Fruit fly (Drosophila melanogaster) whole organism, prepupa: Measurements from ENCODE around the gene pps.

Experiments
- Blimp-1 ChIP-seq: fragments of 200-800 bp; sonication (Bioruptor generic); optimal IDR thresholded peaks from 3 replicates; lab custom pipeline; 2017; ENCODE audit warnings: missing biosample characterization, missing genetic modification characterization, mild to moderate bottlenecking, moderate library complexity, missing genetic modification reagents
- CG10631 ChIP-seq: fragments of 200-800 bp; sonication (Bioruptor generic); optimal IDR thresholded peaks from 2 replicates; lab custom pipeline; 2016; ENCODE audit warnings: missing biosample characterization, missing genetic modification characterization
- CG10669 ChIP-seq: fragments of 200-800 bp; sonication (Bioruptor generic); optimal IDR thresholded peaks from 3 replicates; lab custom pipeline; 2018; ENCODE audit warnings: missing biosample characterization, mild to moderate bottlenecking, missing genetic modification characterization, moderate library complexity
- CG11762 ChIP-seq: fragments of 200-800 bp; sonication (Bioruptor generic); optimal IDR thresholded peaks from 3 replicates; lab custom pipeline; 2016; ENCODE audit warnings: missing biosample characterization, missing genetic modification characterization; ENCODE audit not compliant: insufficient read depth
- CG11902 ChIP-seq: fragments of 200-800 bp; sonication (Bioruptor generic); optimal IDR thresholded peaks from 3 replicates; lab custom pipeline; 2016; ENCODE audit warnings: missing biosample characterization, missing genetic modification characterization
- CG15336 ChIP-seq: fragments of 200-800 bp; sonication (Bioruptor generic); IDR thresholded peaks from 2 replicates; pipeline ENCODE4 v1.3.6; 2022; ENCODE audit warnings: missing biosample characterization, missing genetic modification characterization
- CG1621 ChIP-seq: fragments of 200-800 bp; sonication (Bioruptor generic); optimal IDR thresholded peaks from 3 replicates; lab custom pipeline; 2018; ENCODE audit warnings: missing biosample characterization, mild to moderate bottlenecking, missing genetic modification characterization
- CG16779 ChIP-seq: fragments of 200-800 bp; sonication (Bioruptor generic); optimal IDR thresholded peaks from 3 replicates; lab custom pipeline; 2017; ENCODE audit warnings: missing biosample characterization, mild to moderate bottlenecking, missing genetic modification characterization
- CG3032 ChIP-seq: fragments of 200-800 bp; optimal IDR thresholded peaks from 2 replicates; lab custom pipeline; 2019; ENCODE audit warnings: missing biosample characterization, mild to moderate bottlenecking, missing genetic modification characterization, moderate library complexity
- CG31627 ChIP-seq: fragments of 200-800 bp; sonication (Bioruptor generic); optimal IDR thresholded peaks from 3 replicates; lab custom pipeline; 2016; ENCODE audit warnings: missing biosample characterization, missing genetic modification characterization
- CG32006 ChIP-seq: fragments of 200-800 bp; sonication (Bioruptor generic); optimal IDR thresholded peaks from 3 replicates; lab custom pipeline; 2017; ENCODE audit warnings: missing biosample characterization, mild to moderate bottlenecking, missing genetic modification characterization
- CG34406 ChIP-seq: fragments of 200-800 bp; sonication (Bioruptor generic); optimal IDR thresholded peaks from 3 replicates; lab custom pipeline; 2016; ENCODE audit warnings: missing biosample characterization, missing genetic modification characterization
- CG3919 ChIP-seq: fragments of 200-800 bp; sonication (Bioruptor generic); optimal IDR thresholded peaks from 3 replicates; lab custom pipeline; 2016; ENCODE audit warnings: missing biosample characterization, missing genetic modification characterization
- CG6163 ChIP-seq: fragments of 200-800 bp; sonication (Bioruptor generic); IDR thresholded peaks from 3 replicates; pipeline ENCODE4 v1.3.6; 2022; ENCODE audit warnings: missing biosample characterization, missing genetic modification characterization
- CG6792 ChIP-seq: fragments of 200-800 bp; sonication (Bioruptor generic); optimal IDR thresholded peaks from 3 replicates; lab custom pipeline; 2016; ENCODE audit warnings: missing biosample characterization, missing genetic modification characterization
- CG6808 ChIP-seq: fragments of 200-800 bp; sonication (Bioruptor generic); optimal IDR thresholded peaks from 3 replicates; lab custom pipeline; 2017; ENCODE audit warnings: missing biosample characterization, missing genetic modification characterization, mild to moderate bottlenecking, moderate library complexity, missing genetic modification reagents
- CG6854 ChIP-seq: fragments of 200-800 bp; sonication (Bioruptor generic); optimal IDR thresholded peaks from 2 replicates; lab custom pipeline; 2017; ENCODE audit warnings: missing biosample characterization, mild to moderate bottlenecking, missing genetic modification characterization
- CG7368 ChIP-seq: fragments of 200-800 bp; sonication (Bioruptor generic); optimal IDR thresholded peaks from 3 replicates; lab custom pipeline; 2016; ENCODE audit warnings: missing biosample characterization, missing genetic modification characterization
- CG8319 ChIP-seq: fragments of 200-800 bp; sonication (Bioruptor generic); optimal IDR thresholded peaks from 3 replicates; lab custom pipeline; 2016; ENCODE audit warnings: missing biosample characterization, missing genetic modification characterization
- CG8632 ChIP-seq: fragments of 200-800 bp; sonication (Bioruptor generic); optimal IDR thresholded peaks from 3 replicates; lab custom pipeline; 2016; ENCODE audit warnings: missing biosample characterization, missing genetic modification characterization
- Eip75B ChIP-seq: fragments of 200-800 bp; sonication (Bioruptor generic); optimal IDR thresholded peaks from 3 replicates; lab custom pipeline; 2016; ENCODE audit warnings: missing biosample characterization, missing genetic modification characterization
- Eip78C ChIP-seq: fragments of 200-800 bp; sonication (Bioruptor generic); peaks from one replicate; lab custom pipeline; 2016; ENCODE audit warnings: missing biosample characterization, missing genetic modification characterization
- Ets96B ChIP-seq: fragments of 200-800 bp; optimal IDR thresholded peaks from 2 replicates; lab custom pipeline; 2019; ENCODE audit warnings: missing biosample characterization, mild to moderate bottlenecking, missing genetic modification characterization, moderate library complexity
- Gug ChIP-seq: fragments of 200-800 bp; sonication (Bioruptor generic); IDR thresholded peaks from 2 replicates; pipeline ENCODE4 v1.3.6; 2022; ENCODE audit warnings: missing biosample characterization, missing genetic modification characterization
- Hr38 ChIP-seq: sonication (Bioruptor generic); optimal IDR thresholded peaks from 2 replicates; lab custom pipeline; 2016; ENCODE audit warnings: missing biosample characterization, missing genetic modification characterization
- Hr39 ChIP-seq: fragments of 200-800 bp; sonication (Bioruptor generic); optimal IDR thresholded peaks from 2 replicates; lab custom pipeline; 2016; ENCODE audit warnings: missing biosample characterization, missing genetic modification characterization
- Lpt ChIP-seq: fragments of 200-800 bp; sonication (Bioruptor generic); optimal IDR thresholded peaks from 3 replicates; lab custom pipeline; 2016; ENCODE audit warnings: missing biosample characterization, missing genetic modification characterization
- Met ChIP-seq: fragments of 200-800 bp; sonication (Bioruptor generic); optimal IDR thresholded peaks from 3 replicates; lab custom pipeline; 2016; ENCODE audit warnings: missing biosample characterization, missing genetic modification characterization
- OdsH ChIP-seq: fragments of 200-800 bp; sonication (Bioruptor generic); optimal IDR thresholded peaks from 3 replicates; lab custom pipeline; 2016; ENCODE audit warnings: missing biosample characterization, missing genetic modification characterization
- Sox102F ChIP-seq: fragments of 200-800 bp; sonication (Bioruptor generic); optimal IDR thresholded peaks from 2 replicates; lab custom pipeline; 2016; ENCODE audit warnings: missing biosample characterization, mild to moderate bottlenecking, missing genetic modification characterization
- Sox14 ChIP-seq: fragments of 200-800 bp; sonication (Bioruptor generic); optimal IDR thresholded peaks from 3 replicates; lab custom pipeline; 2016; ENCODE audit warnings: missing biosample characterization, missing genetic modification characterization
- Sox15 ChIP-seq: fragments of 200-800 bp; sonication (Bioruptor generic); optimal IDR thresholded peaks from 3 replicates; lab custom pipeline; 2016; ENCODE audit warnings: missing biosample characterization, missing genetic modification characterization
- achi ChIP-seq: fragments of 200-800 bp; sonication (Bioruptor generic); optimal IDR thresholded peaks from 3 replicates; lab custom pipeline; 2016; ENCODE audit warnings: missing biosample characterization, missing genetic modification characterization
- cyc ChIP-seq: fragments of 200-800 bp; sonication (Bioruptor generic); optimal IDR thresholded peaks from 3 replicates; lab custom pipeline; 2016; ENCODE audit warnings: missing biosample characterization, missing genetic modification characterization
- dac ChIP-seq: fragments of 200-800 bp; sonication (Bioruptor generic); optimal IDR thresholded peaks from 2 replicates; lab custom pipeline; 2017; ENCODE audit warnings: missing biosample characterization, mild to moderate bottlenecking, missing genetic modification characterization
- dsx ChIP-seq: fragments of 200-800 bp; optimal IDR thresholded peaks from 3 replicates; lab custom pipeline; 2019; ENCODE audit warnings: missing biosample characterization, mild to moderate bottlenecking, missing genetic modification characterization, moderate library complexity; ENCODE audit not compliant: poor library complexity, severe bottlenecking
- eg ChIP-seq: fragments of 200-800 bp; sonication (Bioruptor generic); IDR thresholded peaks from 3 replicates; pipeline ENCODE4 v1.3.6; 2022; ENCODE audit warnings: missing biosample characterization, missing genetic modification characterization
- esn ChIP-seq: fragments of 200-800 bp; sonication (Bioruptor generic); optimal IDR thresholded peaks from 2 replicates; lab custom pipeline; 2016; ENCODE audit warnings: missing biosample characterization, mild to moderate bottlenecking, missing genetic modification characterization, moderate library complexity
- lz ChIP-seq: fragments of 200-800 bp; sonication (Bioruptor generic); optimal IDR thresholded peaks from 3 replicates; lab custom pipeline; 2016; ENCODE audit warnings: missing biosample characterization, missing genetic modification characterization
- salr ChIP-seq, 2 experiments: fragments of 200-800 bp; sonication (Bioruptor generic); optimal IDR thresholded peaks; 3 replicates each; lab custom pipeline; 2016 to 2018; ENCODE audit warnings: missing biosample characterization in 2 of 2, missing genetic modification characterization in 2 of 2, mild to moderate bottlenecking in 1 of 2
- ss ChIP-seq, 2 experiments: fragments of 200-800 bp; sonication (Bioruptor generic); optimal IDR thresholded peaks; 2 replicates in 1 of 2; 3 replicates in 1 of 2; lab custom pipeline; 2017 to 2018; ENCODE audit warnings: mild to moderate bottlenecking in 2 of 2, missing biosample characterization in 2 of 2, missing genetic modification characterization in 2 of 2, moderate library complexity in 1 of 2
- svp ChIP-seq: fragments of 200-800 bp; sonication (Bioruptor generic); peaks from one replicate; lab custom pipeline; 2016; ENCODE audit warnings: missing biosample characterization, missing genetic modification characterization
- topi ChIP-seq: fragments of 200-800 bp; sonication (Bioruptor generic); optimal IDR thresholded peaks from 3 replicates; lab custom pipeline; 2016; ENCODE audit warnings: missing biosample characterization, missing genetic modification characterization
- vri ChIP-seq: fragments of 200-800 bp; sonication (Bioruptor generic); optimal IDR thresholded peaks from 3 replicates; lab custom pipeline; 2016; ENCODE audit warnings: missing biosample characterization, mild to moderate bottlenecking, missing genetic modification characterization

Gene pps

DNA sequence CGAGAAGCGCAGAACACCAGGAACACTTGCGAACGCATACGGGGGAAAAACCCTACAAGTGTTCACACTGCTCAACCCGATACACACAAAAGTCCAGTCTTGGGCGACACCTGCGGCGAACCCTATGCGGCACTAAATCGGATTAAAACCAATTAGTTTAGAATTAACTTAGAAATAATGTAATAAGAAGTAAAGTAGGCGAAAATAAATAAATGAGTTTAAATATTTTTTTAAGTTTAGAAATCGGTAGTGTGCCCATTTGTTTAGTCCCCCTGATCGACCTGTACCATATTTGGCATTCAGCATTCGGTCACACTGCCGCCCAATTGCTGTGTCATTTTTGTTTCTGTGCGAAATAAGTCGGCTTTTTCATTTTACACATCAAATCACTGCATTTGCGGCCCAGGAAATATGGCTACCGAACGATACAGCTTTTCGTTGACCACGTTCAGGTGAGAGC lies 17.4 kb downstream of the pps start, which contains the start of gene Prosalpha2 (continued):
- no peak for TF ChIP-seq dac (GFP tag; lab: Kevin White, UChicago)
- no peak for TF ChIP-seq CG6854 (GFP tag; lab: Kevin White, UChicago)
- no peak for TF ChIP-seq CG7368
- no peak for TF ChIP-seq Eip75B (GFP tag; lab: Kevin White, UChicago)
- TF ChIP-seq CG31627 = peak; percentile 19
- TF ChIP-seq cyc (GFP tag; lab: Kevin White, UChicago) = peak; percentile 23
- TF ChIP-seq CG8632 (GFP tag; lab: Kevin White, UChicago) = no peak
- no peak for TF ChIP-seq achi (GFP tag; lab: Kevin White, UChicago)
- no peak for TF ChIP-seq Hr39 (GFP tag; lab: Kevin White, UChicago)
- TF ChIP-seq lz (GFP tag; lab: Kevin White, UChicago) = peak; percentile 22
- no peak for TF ChIP-seq svp (GFP tag; lab: Kevin White, UChicago)
- TF ChIP-seq Ets96B = peak; percentile 33
- TF ChIP-seq CG11762 (GFP tag; lab: Kevin White, UChicago) = no peak
- TF ChIP-seq salr (GFP tag; optimal IDR thresholded peaks at IDR 0.05; lab: Kevin White, UChicago) = no peak
- no peak for TF ChIP-seq CG32006
- peak; percentile 18 for TF ChIP-seq dsx (GFP tag; lab: Kevin White, UChicago)
- no peak for TF ChIP-seq CG6808 (GFP tag; lab: Kevin White, UChicago)
- TF ChIP-seq CG10631 = no peak
- no peak for TF ChIP-seq Sox15
- TF ChIP-seq CG11902 = no peak
- peak; percentile 77 for TF ChIP-seq Eip78C (GFP tag; lab: Kevin White, UChicago)
- no peak for TF ChIP-seq CG10669 (GFP tag; lab: Kevin White, UChicago)
- no peak for TF ChIP-seq CG1621 (tag; lab: Kevin White, UChicago)
- TF ChIP-seq CG34406 = peak; percentile 16
- TF ChIP-seq topi (GFP tag; lab: Kevin White, UChicago) = peak; percentile 29
- TF ChIP-seq Blimp-1 (GFP tag; lab: Kevin White, UChicago) = no peak
- TF ChIP-seq CG16779 (tag; lab: Kevin White, UChicago) = no peak
- TF ChIP-seq CG6163 (GFP tag; lab: Robert Waterston, UW) = peak; percentile 40; the same call in 1 of the 3 replicates
- TF ChIP-seq eg (GFP tag; lab: Robert Waterston, UW) = no peak; the same call in 2 of the 3 replicates
- peak; percentile 48 for TF ChIP-seq Sox14 (GFP tag; lab: Kevin White, UChicago)
- TF ChIP-seq CG15336 (GFP tag; lab: Robert Waterston, UW) = no peak
- no peak for TF ChIP-seq ss (GFP tag; optimal IDR thresholded peaks at IDR 0.05; lab: Kevin White, UChicago)
- TF ChIP-seq Sox102F (GFP tag; lab: Kevin White, UChicago) = no peak

DNA sequence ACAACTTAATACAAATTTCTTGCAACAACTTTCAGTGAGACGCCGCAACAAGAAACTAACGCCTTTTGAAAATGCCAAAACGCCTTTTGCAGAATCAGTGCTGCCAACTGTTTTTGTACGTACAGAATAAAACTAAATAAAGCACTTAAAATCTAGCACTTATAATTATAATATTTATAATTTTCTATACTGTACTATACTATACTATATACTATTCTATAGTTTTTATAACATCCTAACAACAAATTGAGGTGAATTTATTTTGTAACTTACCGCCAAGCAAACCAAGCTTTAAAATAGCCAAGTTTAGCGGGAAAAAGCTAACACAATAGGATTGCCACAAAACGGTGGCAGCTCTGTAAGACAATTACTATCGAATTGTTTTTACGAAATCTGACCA lies 20.1 kb downstream of the pps start, which contains the start of the genes Aos1 and Srlp:
TSS of gene Aos1 (minus strand) at position 59 of the 400 bp plus-strand sequence.
TSS of gene Srlp (plus strand) at position 335 of the 400 bp plus-strand sequence.
- TF ChIP-seq CG1621 (tag; lab: Kevin White, UChicago) (no peak), topi (GFP tag; lab: Kevin White, UChicago) (peak; percentile 14), esn (GFP tag; lab: Kevin White, UChicago) (peak; percentile 43), CG8632 (GFP tag; lab: Kevin White, UChicago) (no peak), vri (GFP tag; lab: Kevin White, UChicago) (no peak), CG10631 (no peak), CG3032 (peak; percentile 70), Hr38 (GFP tag; lab: Kevin White, UChicago) (no peak), CG6792 (no peak), Blimp-1 (GFP tag; lab: Kevin White, UChicago) (no peak), dsx (GFP tag; lab: Kevin White, UChicago) (peak; percentile 45), CG6808 (GFP tag; lab: Kevin White, UChicago) (no peak), Sox15 (no peak), Hr39 (GFP tag; lab: Kevin White, UChicago) (no peak), Lpt (GFP tag; lab: Kevin White, UChicago) (peak; percentile 14), CG8319 (GFP tag; lab: Kevin White, UChicago) (peak; percentile 10), lz (GFP tag; lab: Kevin White, UChicago) (peak; percentile 2), Eip78C (GFP tag; lab: Kevin White, UChicago) (peak; percentile 47), CG15336 (GFP tag; lab: Robert Waterston, UW) (no peak), OdsH (no peak), ss (GFP tag; optimal IDR thresholded peaks at IDR 0.05; lab: Kevin White, UChicago) (no peak), dac (GFP tag; lab: Kevin White, UChicago) (no peak), Ets96B (peak; percentile 35), Met (no peak), CG11902 (no peak), CG3919 (GFP tag; lab: Kevin White, UChicago) (no peak), Gug (GFP tag; lab: Robert Waterston, UW) (no peak), Sox14 (GFP tag; lab: Kevin White, UChicago) (peak; percentile 52), CG16779 (tag; lab: Kevin White, UChicago) (no peak)
